Worm (Caenorhabditis elegans): ENCODE measurements around the gene Y75B8A.34.

ce11 chrIII:12312886-12313285 lies 46.5 kb upstream of the Y75B8A.34 start, which contains the start of gene Y75B8A.39:
- no peak for TF ChIP-seq drap-1 (GFP tag; optimal IDR thresholded peaks at IDR 0.05)
- TF ChIP-seq blmp-1 (tag; optimal IDR thresholded peaks at IDR 0.05), result no peak
- no peak for TF ChIP-seq lsy-2 (tag; optimal IDR thresholded peaks at IDR 0.05)
- TF ChIP-seq sptf-1 (tag; optimal IDR thresholded peaks at IDR 0.05), result no peak
- TF ChIP-seq nhr-237 (tag; optimal IDR thresholded peaks at IDR 0.05), result no peak
- no peak for TF ChIP-seq mab-5 (tag; optimal IDR thresholded peaks at IDR 0.05)
- no peak for TF ChIP-seq pha-4 (tag; optimal IDR thresholded peaks at IDR 0.05)
- no peak for TF ChIP-seq ztf-11 (tag; optimal IDR thresholded peaks at IDR 0.05)
- no peak for TF ChIP-seq nhr-76 (tag; optimal IDR thresholded peaks at IDR 0.05)
- no peak for TF ChIP-seq unc-62 (GFP tag; optimal IDR thresholded peaks at IDR 0.05)
- TF ChIP-seq elt-3 (tag; optimal IDR thresholded peaks at IDR 0.05), result no peak
- TF ChIP-seq nhr-28 (tag; optimal IDR thresholded peaks at IDR 0.05), result no peak
